Worm (Caenorhabditis elegans) whole organism, midembryonic: Measurements from ENCODE around the gene xnd-1.

Experiments
- T22C8.4 ChIP-seq: fragments of 200-800 bp; sonication (Bioruptor generic); IDR thresholded peaks from 2 replicates; pipeline ENCODE4 v1.3.6; 2022; ENCODE audit warnings: missing genetic modification characterization, missing compliant biosample characterization
- cog-1 ChIP-seq: sonication (generic microtip); optimal IDR thresholded peaks from 2 replicates; lab custom pipeline; 2016; ENCODE audit warnings: missing genetic modification characterization, missing compliant biosample characterization
- flt-1 ChIP-seq: fragments of 200-800 bp; sonication (Bioruptor generic); IDR thresholded peaks from 2 replicates; pipeline ENCODE4 v1.3.6; 2022; ENCODE audit warnings: missing genetic modification characterization, missing compliant biosample characterization
- med-1 ChIP-seq: sonication (generic microtip); optimal IDR thresholded peaks from 2 replicates; lab custom pipeline; 2017; ENCODE audit warnings: missing genetic modification characterization, mild to moderate bottlenecking, missing compliant biosample characterization, antibody characterized with exemption, missing genetic modification reagents; ENCODE audit not compliant: insufficient read depth
- tab-1 ChIP-seq: fragments of 200-800 bp; sonication (Bioruptor generic); IDR thresholded peaks from 2 replicates; pipeline ENCODE4 v1.3.6; 2022; ENCODE audit warnings: missing genetic modification characterization, missing compliant biosample characterization
- ztf-29 ChIP-seq: fragments of 200-800 bp; sonication (Bioruptor generic); IDR thresholded peaks from 2 replicates; pipeline ENCODE4 v1.3.6; 2022; ENCODE audit warnings: missing genetic modification reagents, missing genetic modification characterization, missing compliant biosample characterization

ce11 chrIII:5656941-5657340, 52.7 kb downstream of the xnd-1 start, which contains the start of gene sdz-21:
- TF ChIP-seq flt-1 (no peak), med-1 (GFP tag; lab: Kevin White, UChicago) (no peak), ztf-29 (GFP tag; lab: Robert Waterston, UW) (no peak), cog-1 (tag; lab: Kevin White, UChicago) (no peak), T22C8.4 (no peak), tab-1 (GFP tag; lab: Robert Waterston, UW) (no peak)
